Fruit fly (Drosophila melanogaster) whole organism, pupa: ENCODE results near the gene rtp.

Source experiments
- CG10348 ChIP-seq: fragments of 200-800 bp; sonication (Bioruptor generic); IDR thresholded peaks from 2 replicates; pipeline ENCODE4 v1.3.6; 2022; ENCODE audit warnings: missing biosample characterization, missing genetic modification characterization
- CG12605 ChIP-seq: fragments of 200-800 bp; sonication (Bioruptor generic); IDR thresholded peaks from 2 replicates; pipeline ENCODE4 v1.3.6; 2022; ENCODE audit warnings: missing biosample characterization, missing genetic modification characterization
- CG13204 ChIP-seq: fragments of 200-800 bp; sonication (Bioruptor generic); optimal IDR thresholded peaks from 2 replicates; lab custom pipeline; 2018; ENCODE audit warnings: missing biosample characterization, mild to moderate bottlenecking, missing genetic modification characterization, moderate library complexity
- CG14655 ChIP-seq: fragments of 200-800 bp; sonication (Bioruptor generic); optimal IDR thresholded peaks from 3 replicates; lab custom pipeline; 2017; ENCODE audit warnings: mild to moderate bottlenecking, missing biosample characterization, missing genetic modification reagents, missing genetic modification characterization
- CG15710 ChIP-seq: fragments of 200-800 bp; sonication (Bioruptor generic); optimal IDR thresholded peaks from 2 replicates; lab custom pipeline; 2018; ENCODE audit warnings: missing biosample characterization, mild to moderate bottlenecking, missing genetic modification characterization, moderate library complexity
- CG17806 ChIP-seq: fragments of 200-800 bp; sonication (Bioruptor generic); optimal IDR thresholded peaks from 2 replicates; lab custom pipeline; 2018; ENCODE audit warnings: missing biosample characterization, mild to moderate bottlenecking, missing genetic modification characterization, moderate library complexity
- CG32121 ChIP-seq: fragments of 200-800 bp; sonication (Bioruptor generic); IDR thresholded peaks from 2 replicates; pipeline ENCODE4 v1.3.6; 2022; ENCODE audit warnings: missing biosample characterization, missing genetic modification characterization
- CG34367 ChIP-seq: fragments of 200-800 bp; sonication (Bioruptor generic); optimal IDR thresholded peaks from 2 replicates; lab custom pipeline; 2018; ENCODE audit warnings: missing biosample characterization, mild to moderate bottlenecking, missing genetic modification characterization
- CG4496 ChIP-seq: fragments of 200-800 bp; sonication (Bioruptor generic); IDR thresholded peaks from 3 replicates; pipeline ENCODE4 v1.3.6; 2022; ENCODE audit warnings: missing biosample characterization, missing genetic modification characterization
- CG8159 ChIP-seq: fragments of 200-800 bp; sonication (Bioruptor generic); optimal IDR thresholded peaks from 3 replicates; lab custom pipeline; 2018; ENCODE audit warnings: missing biosample characterization, mild to moderate bottlenecking, missing genetic modification characterization, moderate library complexity
- CG8301 ChIP-seq: fragments of 200-800 bp; sonication (Bioruptor generic); optimal IDR thresholded peaks from 2 replicates; lab custom pipeline; 2018; ENCODE audit warnings: missing biosample characterization, mild to moderate bottlenecking, missing genetic modification characterization
- CG9948 ChIP-seq: fragments of 200-800 bp; sonication (Bioruptor generic); optimal IDR thresholded peaks from 2 replicates; lab custom pipeline; 2018; ENCODE audit warnings: missing biosample characterization, mild to moderate bottlenecking, missing genetic modification characterization, moderate library complexity
- D1 ChIP-seq: fragments of 200-800 bp; sonication (Bioruptor generic); optimal IDR thresholded peaks from 2 replicates; lab custom pipeline; 2018; ENCODE audit warnings: missing biosample characterization, mild to moderate bottlenecking, missing genetic modification characterization, moderate library complexity
- EcR ChIP-seq: fragments of 200-800 bp; sonication (Bioruptor generic); optimal IDR thresholded peaks from 3 replicates; lab custom pipeline; 2019; ENCODE audit warnings: missing biosample characterization, missing genetic modification characterization, mild to moderate bottlenecking, moderate library complexity, missing genetic modification reagents
- Ets98B ChIP-seq: fragments of 200-800 bp; sonication (Bioruptor generic); IDR thresholded peaks from 2 replicates; pipeline ENCODE4 v1.3.6; 2022; ENCODE audit warnings: missing biosample characterization, missing genetic modification characterization
- Pif1A ChIP-seq: fragments of 200-800 bp; sonication (Bioruptor generic); optimal IDR thresholded peaks from 3 replicates; lab custom pipeline; 2016; ENCODE audit warnings: missing biosample characterization, missing genetic modification characterization
- Pif1B ChIP-seq: fragments of 200-800 bp; sonication (Bioruptor generic); optimal IDR thresholded peaks from 3 replicates; lab custom pipeline; 2016; ENCODE audit warnings: missing biosample characterization, missing genetic modification characterization
- Snoo ChIP-seq: fragments of 200-800 bp; sonication (Bioruptor generic); optimal IDR thresholded peaks from 3 replicates; lab custom pipeline; 2017; ENCODE audit warnings: missing biosample characterization, mild to moderate bottlenecking, missing genetic modification characterization, inconsistent platforms
- fd96Ca ChIP-seq: fragments of 200-800 bp; sonication (Bioruptor generic); IDR thresholded peaks from 3 replicates; pipeline ENCODE4 v1.3.6; 2022; ENCODE audit warnings: missing biosample characterization, missing genetic modification characterization
- gl ChIP-seq: fragments of 200-800 bp; sonication (Bioruptor generic); optimal IDR thresholded peaks from 2 replicates; lab custom pipeline; 2018; ENCODE audit warnings: missing biosample characterization, mild to moderate bottlenecking, missing genetic modification characterization
- rn ChIP-seq: fragments of 200-800 bp; sonication (Bioruptor generic); IDR thresholded peaks from 2 replicates; pipeline ENCODE4 v1.3.6; 2022; ENCODE audit warnings: missing biosample characterization, missing genetic modification characterization

rtp gene

dm6 chr3R:5237215-5237614 is at the start of gene rtp:
rtp (minus strand) TSS chr3R:5237315.
- TF ChIP-seq CG8301 (tag; lab: Kevin White, UChicago): no peak
- no peak for TF ChIP-seq EcR (GFP tag; lab: Kevin White, UChicago)
- no peak for TF ChIP-seq CG8159
- no peak for TF ChIP-seq fd96Ca (GFP tag; lab: Robert Waterston, UW)
- TF ChIP-seq CG32121 (GFP tag; lab: Robert Waterston, UW): no peak
- no peak for TF ChIP-seq Snoo (tag; lab: Kevin White, UChicago)
- no peak for TF ChIP-seq CG15710
- no peak for TF ChIP-seq CG17806 (tag; lab: Kevin White, UChicago)
- TF ChIP-seq gl: no peak
- no peak for TF ChIP-seq CG34367 (tag; lab: Kevin White, UChicago)
- no peak for TF ChIP-seq CG4496
- no peak for TF ChIP-seq CG12605 (GFP tag; lab: Robert Waterston, UW)
- no peak for TF ChIP-seq CG14655 (GFP tag; lab: Kevin White, UChicago)
- no peak for TF ChIP-seq Pif1A (GFP tag; lab: Kevin White, UChicago)
- no peak for TF ChIP-seq rn (GFP tag; lab: Robert Waterston, UW)
- no peak for TF ChIP-seq CG9948
- no peak for TF ChIP-seq Ets98B (GFP tag; lab: Robert Waterston, UW)
- no peak for TF ChIP-seq D1

dm6 chr3R:5285937-5286336 is 48.8 kb upstream of the rtp start:
- no peak for TF ChIP-seq Pif1A (GFP tag; lab: Kevin White, UChicago)
- no peak for TF ChIP-seq rn (GFP tag; lab: Robert Waterston, UW)
- no peak for TF ChIP-seq Snoo (tag; lab: Kevin White, UChicago)
- no peak for TF ChIP-seq gl
- TF ChIP-seq CG8301 (tag; lab: Kevin White, UChicago): no peak
- no peak for TF ChIP-seq CG17806 (tag; lab: Kevin White, UChicago)
- TF ChIP-seq CG32121 (GFP tag; lab: Robert Waterston, UW): no peak
- no peak for TF ChIP-seq CG8159
- no peak for TF ChIP-seq CG14655 (GFP tag; lab: Kevin White, UChicago)
- TF ChIP-seq Ets98B (GFP tag; lab: Robert Waterston, UW): no peak

- TF ChIP-seq CG17806 (tag; lab: Kevin White, UChicago) (peak; percentile 84), CG4496 (peak; percentile 86), CG15710 (peak; percentile 80), CG8159 (peak; percentile 85), Pif1A (GFP tag; lab: Kevin White, UChicago) (peak; percentile 83), D1 (peak; percentile 62), CG32121 (GFP tag; lab: Robert Waterston, UW) (peak; percentile 83), EcR (GFP tag; lab: Kevin White, UChicago) (no peak), CG14655 (GFP tag; lab: Kevin White, UChicago) (peak; percentile 95), CG34367 (tag; lab: Kevin White, UChicago) (peak; percentile 76), Ets98B (GFP tag; lab: Robert Waterston, UW) (peak; percentile 70; the same call in 1 of the 2 replicates), CG12605 (GFP tag; lab: Robert Waterston, UW) (peak; percentile 66), gl (peak; percentile 60), fd96Ca (GFP tag; lab: Robert Waterston, UW) (peak; percentile 92), CG10348 (GFP tag; lab: Robert Waterston, UW) (0 out of 2 replicates have a peak, but pooled peaks have one; percentile 56), CG13204 (GFP tag; lab: Kevin White, UChicago) (no peak), CG8301 (tag; lab: Kevin White, UChicago) (peak; percentile 94), rn (GFP tag; lab: Robert Waterston, UW) (peak; percentile 74), CG9948 (peak; percentile 88), Pif1B (GFP tag; lab: Kevin White, UChicago) (peak; percentile 83), Snoo (tag; lab: Kevin White, UChicago) (peak; percentile 83)
These were observed 46.3 kb upstream of the rtp start for dm6 chr3R:5283360-5283963.

DNA sequence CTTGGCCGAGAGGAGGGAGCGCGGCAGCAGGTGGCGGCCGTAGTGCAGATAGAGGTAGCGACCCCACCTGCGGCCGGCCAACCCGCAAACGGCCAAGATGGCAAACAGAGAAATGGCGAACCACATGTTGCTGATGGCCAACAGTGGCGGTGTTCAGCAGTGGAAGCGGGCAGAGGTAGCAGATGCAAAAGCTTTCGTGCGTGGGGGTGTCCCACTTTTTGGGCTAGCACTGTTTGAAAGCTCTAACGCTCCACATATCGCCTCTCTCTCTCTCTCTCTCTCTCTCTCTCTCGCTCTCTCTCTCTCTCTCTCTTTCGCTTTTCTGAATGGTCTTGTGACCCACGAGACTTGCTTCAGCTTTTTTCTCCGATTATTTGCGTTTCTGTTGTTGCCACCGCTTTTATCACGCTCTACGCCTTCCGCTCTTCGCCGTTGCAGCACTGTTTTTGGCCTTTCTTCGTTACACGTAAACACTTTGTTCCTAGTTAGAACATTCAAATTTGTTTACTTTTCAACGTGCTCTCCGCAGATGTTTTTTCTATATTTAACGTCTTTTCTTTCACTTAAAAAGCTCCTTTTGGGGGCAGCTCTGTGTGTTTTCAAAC is 45.7 kb upstream of the rtp start:
- TF ChIP-seq CG12605 (GFP tag; lab: Robert Waterston, UW) (peak; percentile 95), D1 (no peak), Pif1A (GFP tag; lab: Kevin White, UChicago) (no peak), fd96Ca (GFP tag; lab: Robert Waterston, UW) (peak; percentile 69; the same call in 1 of the 3 replicates), CG4496 (peak; percentile 74), CG13204 (GFP tag; lab: Kevin White, UChicago) (peak; percentile 76), rn (GFP tag; lab: Robert Waterston, UW) (no peak), CG34367 (tag; lab: Kevin White, UChicago) (no peak), CG10348 (GFP tag; lab: Robert Waterston, UW) (no peak), Ets98B (GFP tag; lab: Robert Waterston, UW) (peak; percentile 72), CG9948 (no peak), EcR (GFP tag; lab: Kevin White, UChicago) (peak; percentile 17)

DNA sequence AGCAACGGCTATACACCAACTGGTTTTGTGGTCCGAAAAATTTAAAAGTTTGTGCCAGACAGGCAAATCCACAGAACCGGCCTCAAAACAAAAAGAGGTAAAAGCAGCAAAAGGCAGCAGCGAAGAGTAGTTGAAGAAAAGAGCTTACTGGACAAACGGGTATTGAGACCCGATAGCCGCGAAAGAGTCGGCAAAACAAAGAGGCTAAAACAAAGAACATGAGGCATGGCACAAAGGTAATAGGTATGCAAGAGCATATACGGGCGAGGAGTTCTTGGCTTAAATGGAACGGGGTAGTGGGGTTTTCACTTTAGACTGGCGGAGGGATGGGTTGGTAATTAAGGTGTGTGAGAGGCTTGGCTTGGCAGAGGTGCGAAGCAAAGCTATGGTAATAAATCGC is 44.0 kb upstream of the rtp start:
- TF ChIP-seq CG8301 (tag; lab: Kevin White, UChicago) (no peak), fd96Ca (GFP tag; lab: Robert Waterston, UW) (peak; percentile 49; the same call in 1 of the 3 replicates), CG10348 (GFP tag; lab: Robert Waterston, UW) (no peak), Snoo (tag; lab: Kevin White, UChicago) (peak; percentile 33), Pif1A (GFP tag; lab: Kevin White, UChicago) (peak; percentile 34), CG9948 (no peak), Ets98B (GFP tag; lab: Robert Waterston, UW) (no peak; the same call in 1 of the 2 replicates), EcR (GFP tag; lab: Kevin White, UChicago) (peak; percentile 63), D1 (no peak), CG34367 (tag; lab: Kevin White, UChicago) (no peak), rn (GFP tag; lab: Robert Waterston, UW) (no peak), CG8159 (no peak), CG12605 (GFP tag; lab: Robert Waterston, UW) (peak; percentile 55), CG17806 (tag; lab: Kevin White, UChicago) (no peak), CG4496 (peak; percentile 60; the same call in 2 of the 3 replicates), CG32121 (GFP tag; lab: Robert Waterston, UW) (peak; percentile 33; the same call in 1 of the 2 replicates), CG15710 (no peak), CG13204 (GFP tag; lab: Kevin White, UChicago) (peak; percentile 13), Pif1B (GFP tag; lab: Kevin White, UChicago) (no peak), gl (no peak), CG14655 (GFP tag; lab: Kevin White, UChicago) (no peak)
